Fruit fly (Drosophila melanogaster): ENCODE data around the gene CG2816.

The CG2816 gene

DNA sequence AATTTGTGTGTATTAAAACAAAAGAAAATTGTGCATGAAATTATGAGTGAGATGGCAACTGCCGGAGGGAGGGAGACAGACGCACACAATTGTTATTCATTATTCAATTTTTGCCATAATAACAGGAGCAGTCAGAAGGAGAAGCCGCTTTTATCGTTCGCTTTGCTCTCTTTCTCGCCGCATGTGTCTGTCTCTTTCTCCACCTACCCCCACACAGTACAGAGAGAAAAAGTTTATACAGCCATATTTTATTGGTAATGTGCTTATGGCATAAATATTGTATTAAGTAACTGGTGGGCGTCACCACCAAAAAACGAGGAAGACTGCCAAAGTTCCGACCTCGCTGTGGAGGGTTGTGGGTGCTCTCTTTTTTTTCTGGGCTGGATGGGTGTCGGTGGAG lies 21.0 kb upstream of the CG2816 start:
- no peak for TF ChIP-seq usp (GFP tag; optimal IDR thresholded peaks at IDR 0.05)
- TF ChIP-seq Dll (optimal IDR thresholded peaks at IDR 0.05): no peak
- TF ChIP-seq pan (optimal IDR thresholded peaks at IDR 0.05): no peak
- no peak for TF ChIP-seq psq (optimal IDR thresholded peaks at IDR 0.05)
- TF ChIP-seq CG8478 (optimal IDR thresholded peaks at IDR 0.05): no peak
- TF ChIP-seq EcR (GFP tag; optimal IDR thresholded peaks at IDR 0.05): no peak

- TF ChIP-seq usp (GFP tag; optimal IDR thresholded peaks at IDR 0.05) (no peak), psq (optimal IDR thresholded peaks at IDR 0.05) (no peak), CG8478 (optimal IDR thresholded peaks at IDR 0.05) (no peak), EcR (GFP tag; optimal IDR thresholded peaks at IDR 0.05) (no peak), pan (optimal IDR thresholded peaks at IDR 0.05) (no peak), Dll (optimal IDR thresholded peaks at IDR 0.05) (no peak)
These were observed 18.2 kb upstream of the CG2816 start for dm6 chr2L:3685139-3685851.

- no peak for TF ChIP-seq psq (optimal IDR thresholded peaks at IDR 0.05)
- TF ChIP-seq Dll (optimal IDR thresholded peaks at IDR 0.05): no peak
These were observed 11.0 kb upstream of the CG2816 start, which contains the start of gene CG16704 for dm6 chr2L:3692466-3692865. TSS of gene CG16704 (minus strand) at chr2L:3692587.

DNA sequence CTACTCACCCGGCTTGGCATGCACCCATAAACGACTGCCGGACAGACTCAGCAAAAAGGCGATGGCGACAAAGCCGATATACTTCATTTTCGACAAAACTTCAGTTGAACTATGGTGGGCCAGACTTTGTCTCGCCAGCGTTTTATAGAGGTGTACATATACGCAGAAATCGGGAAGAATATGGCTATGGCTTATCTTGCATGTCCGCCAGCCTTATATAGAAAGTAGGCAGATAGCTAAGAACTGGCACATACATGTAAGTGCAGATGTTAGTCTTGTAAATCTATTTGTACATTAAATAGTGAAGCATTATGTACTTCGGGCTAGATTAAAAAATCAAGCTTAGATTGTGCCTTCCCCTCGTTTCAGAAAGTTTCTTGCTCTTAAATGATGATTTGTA lies 10.4 kb upstream of the CG2816 start, which contains the start of gene CG3513:
Gene CG3513, minus strand, starts transcription at position 101 of the 400 bp plus-strand sequence.
- TF ChIP-seq CG8478 (optimal IDR thresholded peaks at IDR 0.05): no peak

dm6 chr2L:3693805-3694204 lies 9.7 kb upstream of the CG2816 start, which contains the start of gene Acp24A4:
TSS of gene Acp24A4 (minus strand) at chr2L:3693905.
- TF ChIP-seq pan (optimal IDR thresholded peaks at IDR 0.05) (no peak), usp (GFP tag; optimal IDR thresholded peaks at IDR 0.05) (no peak), EcR (GFP tag; optimal IDR thresholded peaks at IDR 0.05) (no peak), psq (optimal IDR thresholded peaks at IDR 0.05) (no peak), CG8478 (optimal IDR thresholded peaks at IDR 0.05) (no peak), Dll (optimal IDR thresholded peaks at IDR 0.05) (no peak)

dm6 chr2L:3694920-3695319 lies 8.5 kb upstream of the CG2816 start, which contains the start of gene CG43165:
TSS of gene CG43165 (minus strand) at chr2L:3695020.
- TF ChIP-seq psq (optimal IDR thresholded peaks at IDR 0.05) (no peak), Dll (optimal IDR thresholded peaks at IDR 0.05) (no peak)

DNA sequence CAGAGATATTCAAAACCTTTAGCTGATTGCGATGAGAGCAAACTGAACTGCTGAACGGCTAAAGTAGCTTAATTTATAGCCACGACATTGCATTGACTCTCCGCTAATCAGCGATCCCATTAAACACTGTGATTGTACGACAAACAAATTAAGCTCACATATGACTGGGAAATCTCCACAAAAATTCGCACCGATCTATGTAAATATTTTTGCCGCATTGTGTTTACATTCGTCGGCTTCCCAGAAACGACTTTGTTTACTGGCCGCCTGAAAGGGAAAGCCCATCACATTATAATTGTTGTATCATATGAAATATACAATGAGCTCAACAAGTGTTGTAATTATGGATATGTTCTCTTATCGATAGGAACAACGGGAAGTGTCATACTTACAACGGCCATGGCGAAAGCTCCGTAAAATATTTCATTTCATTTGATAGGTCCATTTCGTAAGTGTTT lies 8.1 kb upstream of the CG2816 start, which contains the start of gene CG16713:
Gene CG16713, minus strand, starts transcription at position 51 of the 458 bp plus-strand sequence.
- no peak for TF ChIP-seq EcR (GFP tag; optimal IDR thresholded peaks at IDR 0.05)
- no peak for TF ChIP-seq usp (GFP tag; optimal IDR thresholded peaks at IDR 0.05)

DNA sequence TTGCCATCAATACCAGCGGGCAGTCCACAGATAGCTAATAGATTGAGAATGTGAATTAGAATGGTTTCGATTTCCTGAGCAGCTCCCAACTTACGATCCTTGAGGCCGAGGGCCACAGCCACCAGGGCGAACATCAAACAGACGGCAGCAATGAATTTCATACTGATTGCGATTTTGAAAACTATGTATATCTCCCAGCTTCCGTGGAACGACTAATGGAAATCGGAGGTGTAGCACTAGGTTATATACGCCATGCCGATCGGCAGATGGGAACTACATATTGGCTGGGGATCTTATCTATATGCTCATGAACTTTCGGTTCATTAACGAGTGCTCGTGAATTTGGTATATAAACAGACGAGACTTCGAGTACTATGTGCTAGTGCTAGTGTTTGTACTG lies 7.0 kb upstream of the CG2816 start, which contains the start of gene IM33:
Gene IM33, minus strand, starts transcription at position 221 of the 400 bp plus-strand sequence.
- TF ChIP-seq CG8478 (optimal IDR thresholded peaks at IDR 0.05) (no peak), psq (optimal IDR thresholded peaks at IDR 0.05) (no peak), Dll (optimal IDR thresholded peaks at IDR 0.05) (no peak), usp (GFP tag; optimal IDR thresholded peaks at IDR 0.05) (no peak), pan (optimal IDR thresholded peaks at IDR 0.05) (no peak), EcR (GFP tag; optimal IDR thresholded peaks at IDR 0.05) (no peak)

- TF ChIP-seq EcR (GFP tag; optimal IDR thresholded peaks at IDR 0.05): no peak
- TF ChIP-seq Dll (optimal IDR thresholded peaks at IDR 0.05): no peak
- no peak for TF ChIP-seq usp (GFP tag; optimal IDR thresholded peaks at IDR 0.05)
- TF ChIP-seq CG8478 (optimal IDR thresholded peaks at IDR 0.05): no peak
These were observed 5.7 kb upstream of the CG2816 start, which contains the start of gene CG3604 for dm6 chr2L:3697772-3698171. TSS of gene CG3604 (minus strand) at chr2L:3697872.

DNA sequence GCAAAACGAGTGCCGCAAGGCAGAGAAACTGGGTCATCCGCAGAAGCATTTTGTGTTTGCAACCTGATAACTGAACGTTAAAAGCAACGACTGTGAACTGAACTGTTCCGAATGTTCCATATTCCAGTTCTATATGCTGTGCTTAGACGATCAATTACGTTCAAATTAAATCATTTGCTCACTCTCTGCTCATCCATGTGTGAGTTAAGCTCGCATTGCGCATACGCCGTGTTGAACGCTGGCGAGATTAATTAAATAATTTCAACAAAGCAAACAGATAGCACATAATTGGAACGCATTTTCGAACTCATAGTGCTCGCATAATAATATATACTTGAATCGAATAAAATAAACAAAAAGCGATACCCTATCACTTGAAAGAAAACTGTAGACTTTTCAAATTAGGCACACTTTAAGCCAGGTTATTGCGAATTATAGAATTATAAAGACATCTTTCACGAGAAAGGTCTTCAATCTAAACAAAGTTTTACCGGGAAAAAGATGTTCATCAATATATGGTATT lies 4.4 kb upstream of the CG2816 start, which contains the start of the genes CG10031 and CG42464:
Gene CG10031, minus strand, starts transcription at position 101 of the 523 bp plus-strand sequence.
Gene CG42464, plus strand, starts transcription at position 473 of the 523 bp plus-strand sequence.
- no peak for TF ChIP-seq psq (optimal IDR thresholded peaks at IDR 0.05)
- no peak for TF ChIP-seq Dll (optimal IDR thresholded peaks at IDR 0.05)
- no peak for TF ChIP-seq CG8478 (optimal IDR thresholded peaks at IDR 0.05)
- no peak for TF ChIP-seq pan (optimal IDR thresholded peaks at IDR 0.05)
- no peak for TF ChIP-seq EcR (GFP tag; optimal IDR thresholded peaks at IDR 0.05)
- no peak for TF ChIP-seq usp (GFP tag; optimal IDR thresholded peaks at IDR 0.05)

dm6 chr2L:3699895-3700294 lies 3.6 kb upstream of the CG2816 start, which contains the start of gene CG42465:
TSS of gene CG42465 (plus strand) at chr2L:3700195.
- no peak for TF ChIP-seq psq (optimal IDR thresholded peaks at IDR 0.05)
- TF ChIP-seq Dll (optimal IDR thresholded peaks at IDR 0.05): no peak
- no peak for TF ChIP-seq pan (optimal IDR thresholded peaks at IDR 0.05)
- no peak for TF ChIP-seq CG8478 (optimal IDR thresholded peaks at IDR 0.05)
- no peak for TF ChIP-seq EcR (GFP tag; optimal IDR thresholded peaks at IDR 0.05)
- TF ChIP-seq usp (GFP tag; optimal IDR thresholded peaks at IDR 0.05): no peak

dm6 chr2L:3700374-3700773 lies 3.1 kb upstream of the CG2816 start, which contains the start of gene Sfp24C1:
TSS of gene Sfp24C1 (plus strand) at chr2L:3700674.
- TF ChIP-seq CG8478 (optimal IDR thresholded peaks at IDR 0.05) (no peak), pan (optimal IDR thresholded peaks at IDR 0.05) (no peak), usp (GFP tag; optimal IDR thresholded peaks at IDR 0.05) (no peak), Dll (optimal IDR thresholded peaks at IDR 0.05) (no peak), psq (optimal IDR thresholded peaks at IDR 0.05) (no peak)

DNA sequence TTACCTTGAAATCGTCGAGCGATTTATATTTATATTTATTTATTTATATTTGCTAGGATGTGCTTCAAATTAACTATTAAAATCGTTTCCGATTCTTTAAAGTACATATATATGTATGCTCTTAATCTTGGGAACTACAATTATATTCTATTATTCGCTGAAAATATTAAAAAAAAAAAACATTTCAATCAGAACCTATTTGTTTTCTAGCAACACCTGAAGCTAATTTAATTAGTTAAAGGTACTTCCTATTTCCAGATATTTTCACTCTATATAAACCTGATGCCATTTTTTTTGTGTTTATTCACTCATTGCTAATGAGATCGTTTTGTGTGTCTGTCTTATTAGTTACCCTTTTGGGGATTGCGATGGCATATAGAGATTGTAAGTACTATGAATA lies 2.5 kb upstream of the CG2816 start, which contains the start of gene CG42467:
Gene CG42467, plus strand, starts transcription at position 301 of the 400 bp plus-strand sequence.
- TF ChIP-seq EcR (GFP tag; optimal IDR thresholded peaks at IDR 0.05): no peak
- TF ChIP-seq psq (optimal IDR thresholded peaks at IDR 0.05): no peak
- TF ChIP-seq pan (optimal IDR thresholded peaks at IDR 0.05): no peak
- no peak for TF ChIP-seq CG8478 (optimal IDR thresholded peaks at IDR 0.05)
- TF ChIP-seq usp (GFP tag; optimal IDR thresholded peaks at IDR 0.05): no peak
